Fruit fly (Drosophila melanogaster): ENCODE results near the gene hyd.

DNA sequence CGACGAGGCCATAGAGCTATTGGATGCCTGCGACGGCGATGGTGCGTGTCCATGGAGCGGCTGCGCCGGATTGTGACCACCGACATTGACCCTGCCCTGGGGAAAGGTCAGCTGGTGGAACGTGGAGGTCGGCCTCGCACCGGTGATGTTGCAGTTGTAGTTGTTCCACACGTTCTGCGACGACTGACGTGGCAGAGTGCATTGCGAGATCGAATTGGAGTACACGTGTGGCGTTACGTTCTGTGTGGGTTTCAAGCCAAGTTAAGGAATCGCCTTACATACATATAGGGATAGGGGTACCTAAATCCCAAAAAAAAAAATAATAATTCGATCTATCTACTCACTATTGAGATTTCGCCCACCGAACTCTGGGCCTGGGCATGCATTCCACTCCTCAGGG, 9.7 kb upstream of the hyd start:
- TF ChIP-seq HLH106 (tag; optimal IDR thresholded peaks at IDR 0.05), result no peak
- TF ChIP-seq fru (GFP tag; optimal IDR thresholded peaks at IDR 0.05), result no peak
- TF ChIP-seq dmrt93B (GFP tag; optimal IDR thresholded peaks at IDR 0.05), result no peak
- no peak for TF ChIP-seq pan (optimal IDR thresholded peaks at IDR 0.05)
- TF ChIP-seq brk (GFP tag; optimal IDR thresholded peaks at IDR 0.05), result no peak
- no peak for TF ChIP-seq Vsx2 (GFP tag; optimal IDR thresholded peaks at IDR 0.05; ENCODE audit: partially characterized antibody)
- no peak for TF ChIP-seq dl (GFP tag; optimal IDR thresholded peaks at IDR 0.05; ENCODE audit: insufficient read depth in 1 of 2, partially characterized antibody in 2 of 2)
- no peak for TF ChIP-seq Mio (GFP tag; optimal IDR thresholded peaks at IDR 0.05)
- no peak for TF ChIP-seq lola (GFP tag; optimal IDR thresholded peaks at IDR 0.05)
- no peak for TF ChIP-seq ey (GFP tag; optimal IDR thresholded peaks at IDR 0.05)
- TF ChIP-seq Abd-B (GFP tag; optimal IDR thresholded peaks at IDR 0.05), result no peak
- TF ChIP-seq CrebA (GFP tag; optimal IDR thresholded peaks at IDR 0.05; ENCODE audit: borderline replicate concordance), result no peak
- TF ChIP-seq CG9705 (GFP tag; optimal IDR thresholded peaks at IDR 0.05), result no peak

All from whole organism, wandering third instar larva.